Fruit fly (Drosophila melanogaster) whole organism, prepupa: ENCODE results near the gene NO66.
A peak's percentile ranks its signal among the peaks of the same experiment; 100 is the strongest.

Source experiments
- CG10631 ChIP-seq: fragments of 200-800 bp; sonication (Bioruptor generic); optimal IDR thresholded peaks from 2 replicates; lab custom pipeline; 2016; ENCODE audit warnings: missing biosample characterization, missing genetic modification characterization
- CG10669 ChIP-seq: fragments of 200-800 bp; sonication (Bioruptor generic); optimal IDR thresholded peaks from 3 replicates; lab custom pipeline; 2018; ENCODE audit warnings: missing biosample characterization, mild to moderate bottlenecking, missing genetic modification characterization, moderate library complexity
- CG11294 ChIP-seq: fragments of 200-800 bp; sonication (Bioruptor generic); IDR thresholded peaks from 2 replicates; pipeline ENCODE4 v1.3.6; 2022; ENCODE audit warnings: missing biosample characterization, missing genetic modification characterization
- CG11762 ChIP-seq: fragments of 200-800 bp; sonication (Bioruptor generic); optimal IDR thresholded peaks from 3 replicates; lab custom pipeline; 2016; ENCODE audit warnings: missing biosample characterization, missing genetic modification characterization; ENCODE audit not compliant: insufficient read depth
- CG11902 ChIP-seq: fragments of 200-800 bp; sonication (Bioruptor generic); optimal IDR thresholded peaks from 3 replicates; lab custom pipeline; 2016; ENCODE audit warnings: missing biosample characterization, missing genetic modification characterization
- CG15336 ChIP-seq: fragments of 200-800 bp; sonication (Bioruptor generic); IDR thresholded peaks from 2 replicates; pipeline ENCODE4 v1.3.6; 2022; ENCODE audit warnings: missing biosample characterization, missing genetic modification characterization
- CG1621 ChIP-seq: fragments of 200-800 bp; sonication (Bioruptor generic); optimal IDR thresholded peaks from 3 replicates; lab custom pipeline; 2018; ENCODE audit warnings: missing biosample characterization, mild to moderate bottlenecking, missing genetic modification characterization
- CG16779 ChIP-seq: fragments of 200-800 bp; sonication (Bioruptor generic); optimal IDR thresholded peaks from 3 replicates; lab custom pipeline; 2017; ENCODE audit warnings: missing biosample characterization, mild to moderate bottlenecking, missing genetic modification characterization
- CG3032 ChIP-seq: fragments of 200-800 bp; optimal IDR thresholded peaks from 2 replicates; lab custom pipeline; 2019; ENCODE audit warnings: missing biosample characterization, mild to moderate bottlenecking, missing genetic modification characterization, moderate library complexity
- CG31627 ChIP-seq: fragments of 200-800 bp; sonication (Bioruptor generic); optimal IDR thresholded peaks from 3 replicates; lab custom pipeline; 2016; ENCODE audit warnings: missing biosample characterization, missing genetic modification characterization
- CG34406 ChIP-seq: fragments of 200-800 bp; sonication (Bioruptor generic); optimal IDR thresholded peaks from 3 replicates; lab custom pipeline; 2016; ENCODE audit warnings: missing biosample characterization, missing genetic modification characterization
- CG6163 ChIP-seq: fragments of 200-800 bp; sonication (Bioruptor generic); IDR thresholded peaks from 3 replicates; pipeline ENCODE4 v1.3.6; 2022; ENCODE audit warnings: missing biosample characterization, missing genetic modification characterization
- CG6276 ChIP-seq: fragments of 200-800 bp; sonication (Bioruptor generic); optimal IDR thresholded peaks from 2 replicates; lab custom pipeline; 2017; ENCODE audit warnings: missing biosample characterization, mild to moderate bottlenecking, missing genetic modification characterization
- CG6792 ChIP-seq: fragments of 200-800 bp; sonication (Bioruptor generic); optimal IDR thresholded peaks from 3 replicates; lab custom pipeline; 2016; ENCODE audit warnings: missing biosample characterization, missing genetic modification characterization
- CG6808 ChIP-seq: fragments of 200-800 bp; sonication (Bioruptor generic); optimal IDR thresholded peaks from 3 replicates; lab custom pipeline; 2017; ENCODE audit warnings: missing biosample characterization, missing genetic modification characterization, mild to moderate bottlenecking, moderate library complexity, missing genetic modification reagents
- CG6854 ChIP-seq: fragments of 200-800 bp; sonication (Bioruptor generic); optimal IDR thresholded peaks from 2 replicates; lab custom pipeline; 2017; ENCODE audit warnings: missing biosample characterization, mild to moderate bottlenecking, missing genetic modification characterization
- CG7368 ChIP-seq: fragments of 200-800 bp; sonication (Bioruptor generic); optimal IDR thresholded peaks from 3 replicates; lab custom pipeline; 2016; ENCODE audit warnings: missing biosample characterization, missing genetic modification characterization
- CG8119 ChIP-seq: fragments of 200-800 bp; sonication (Bioruptor generic); IDR thresholded peaks from 3 replicates; pipeline ENCODE4 v1.3.6; 2022; ENCODE audit warnings: missing biosample characterization, missing genetic modification characterization
- CG8319 ChIP-seq: fragments of 200-800 bp; sonication (Bioruptor generic); optimal IDR thresholded peaks from 3 replicates; lab custom pipeline; 2016; ENCODE audit warnings: missing biosample characterization, missing genetic modification characterization
- CG8632 ChIP-seq: fragments of 200-800 bp; sonication (Bioruptor generic); optimal IDR thresholded peaks from 3 replicates; lab custom pipeline; 2016; ENCODE audit warnings: missing biosample characterization, missing genetic modification characterization
- CG9139 ChIP-seq: fragments of 200-800 bp; sonication (Bioruptor generic); optimal IDR thresholded peaks from 3 replicates; lab custom pipeline; 2017; ENCODE audit warnings: missing biosample characterization, mild to moderate bottlenecking, missing genetic modification characterization
- Eip75B ChIP-seq: fragments of 200-800 bp; sonication (Bioruptor generic); optimal IDR thresholded peaks from 3 replicates; lab custom pipeline; 2016; ENCODE audit warnings: missing biosample characterization, missing genetic modification characterization
- Eip78C ChIP-seq: fragments of 200-800 bp; sonication (Bioruptor generic); peaks from one replicate; lab custom pipeline; 2016; ENCODE audit warnings: missing biosample characterization, missing genetic modification characterization
- Gug ChIP-seq: fragments of 200-800 bp; sonication (Bioruptor generic); IDR thresholded peaks from 2 replicates; pipeline ENCODE4 v1.3.6; 2022; ENCODE audit warnings: missing biosample characterization, missing genetic modification characterization
- Hr38 ChIP-seq: sonication (Bioruptor generic); optimal IDR thresholded peaks from 2 replicates; lab custom pipeline; 2016; ENCODE audit warnings: missing biosample characterization, missing genetic modification characterization
- Hr39 ChIP-seq: fragments of 200-800 bp; sonication (Bioruptor generic); optimal IDR thresholded peaks from 2 replicates; lab custom pipeline; 2016; ENCODE audit warnings: missing biosample characterization, missing genetic modification characterization
- Hr4 ChIP-seq: fragments of 200-800 bp; sonication (Bioruptor generic); optimal IDR thresholded peaks from 3 replicates; lab custom pipeline; 2016; ENCODE audit warnings: missing biosample characterization, missing genetic modification characterization
- Lpt ChIP-seq: fragments of 200-800 bp; sonication (Bioruptor generic); optimal IDR thresholded peaks from 3 replicates; lab custom pipeline; 2016; ENCODE audit warnings: missing biosample characterization, missing genetic modification characterization
- Met ChIP-seq: fragments of 200-800 bp; sonication (Bioruptor generic); optimal IDR thresholded peaks from 3 replicates; lab custom pipeline; 2016; ENCODE audit warnings: missing biosample characterization, missing genetic modification characterization
- OdsH ChIP-seq: fragments of 200-800 bp; sonication (Bioruptor generic); optimal IDR thresholded peaks from 3 replicates; lab custom pipeline; 2016; ENCODE audit warnings: missing biosample characterization, missing genetic modification characterization
- Sox102F ChIP-seq: fragments of 200-800 bp; sonication (Bioruptor generic); optimal IDR thresholded peaks from 2 replicates; lab custom pipeline; 2016; ENCODE audit warnings: missing biosample characterization, mild to moderate bottlenecking, missing genetic modification characterization
- Sox14 ChIP-seq: fragments of 200-800 bp; sonication (Bioruptor generic); optimal IDR thresholded peaks from 3 replicates; lab custom pipeline; 2016; ENCODE audit warnings: missing biosample characterization, missing genetic modification characterization
- Sox15 ChIP-seq: fragments of 200-800 bp; sonication (Bioruptor generic); optimal IDR thresholded peaks from 3 replicates; lab custom pipeline; 2016; ENCODE audit warnings: missing biosample characterization, missing genetic modification characterization
- achi ChIP-seq: fragments of 200-800 bp; sonication (Bioruptor generic); optimal IDR thresholded peaks from 3 replicates; lab custom pipeline; 2016; ENCODE audit warnings: missing biosample characterization, missing genetic modification characterization
- acj6 ChIP-seq: fragments of 200-800 bp; sonication (Bioruptor generic); optimal IDR thresholded peaks from 3 replicates; lab custom pipeline; 2016; ENCODE audit warnings: missing biosample characterization, missing genetic modification characterization
- cyc ChIP-seq: fragments of 200-800 bp; sonication (Bioruptor generic); optimal IDR thresholded peaks from 3 replicates; lab custom pipeline; 2016; ENCODE audit warnings: missing biosample characterization, missing genetic modification characterization
- eg ChIP-seq: fragments of 200-800 bp; sonication (Bioruptor generic); IDR thresholded peaks from 3 replicates; pipeline ENCODE4 v1.3.6; 2022; ENCODE audit warnings: missing biosample characterization, missing genetic modification characterization
- fd85E ChIP-seq: fragments of 200-800 bp; sonication (Bioruptor generic); optimal IDR thresholded peaks from 3 replicates; lab custom pipeline; 2016; ENCODE audit warnings: missing biosample characterization, missing genetic modification characterization
- lz ChIP-seq: fragments of 200-800 bp; sonication (Bioruptor generic); optimal IDR thresholded peaks from 3 replicates; lab custom pipeline; 2016; ENCODE audit warnings: missing biosample characterization, missing genetic modification characterization
- net ChIP-seq: fragments of 200-800 bp; sonication (Bioruptor generic); optimal IDR thresholded peaks from 3 replicates; lab custom pipeline; 2016; ENCODE audit warnings: missing biosample characterization, missing genetic modification characterization
- pdm3 ChIP-seq: fragments of 200-800 bp; sonication (Bioruptor generic); optimal IDR thresholded peaks from 3 replicates; lab custom pipeline; 2016; ENCODE audit warnings: missing biosample characterization, missing genetic modification characterization
- salr ChIP-seq, 2 experiments: fragments of 200-800 bp; sonication (Bioruptor generic); optimal IDR thresholded peaks; 3 replicates each; lab custom pipeline; 2016 to 2018; ENCODE audit warnings: missing biosample characterization in 2 of 2, missing genetic modification characterization in 2 of 2, mild to moderate bottlenecking in 1 of 2
- spab ChIP-seq: fragments of 200-800 bp; sonication (Bioruptor generic); optimal IDR thresholded peaks from 2 replicates; lab custom pipeline; 2017; ENCODE audit warnings: missing biosample characterization, mild to moderate bottlenecking, missing genetic modification characterization, missing genetic modification reagents
- ss ChIP-seq, 2 experiments: fragments of 200-800 bp; sonication (Bioruptor generic); optimal IDR thresholded peaks; 2 replicates in 1 of 2; 3 replicates in 1 of 2; lab custom pipeline; 2017 to 2018; ENCODE audit warnings: mild to moderate bottlenecking in 2 of 2, missing biosample characterization in 2 of 2, missing genetic modification characterization in 2 of 2, moderate library complexity in 1 of 2
- svp ChIP-seq: fragments of 200-800 bp; sonication (Bioruptor generic); peaks from one replicate; lab custom pipeline; 2016; ENCODE audit warnings: missing biosample characterization, missing genetic modification characterization
- topi ChIP-seq: fragments of 200-800 bp; sonication (Bioruptor generic); optimal IDR thresholded peaks from 3 replicates; lab custom pipeline; 2016; ENCODE audit warnings: missing biosample characterization, missing genetic modification characterization

The NO66 gene

dm6 chrX:4322234-4323210 is 3.3 kb downstream of the NO66 start, which contains the start of gene norpA (continued):
- TF ChIP-seq CG6808 (GFP tag; lab: Kevin White, UChicago) (peak; percentile 32), CG3032 (tag; lab: Kevin White, UChicago) (no peak), CG1621 (tag; lab: Kevin White, UChicago) (peak; percentile 0), Met (GFP tag; lab: Kevin White, UChicago) (peak; percentile 71), ss (GFP tag; optimal IDR thresholded peaks at IDR 0.05; lab: Kevin White, UChicago) (peak; percentile 58 to 68), Gug (GFP tag; lab: Robert Waterston, UW) (no peak), CG10669 (GFP tag; lab: Kevin White, UChicago) (peak; percentile 19), CG8119 (GFP tag; lab: Robert Waterston, UW) (peak; percentile 73), CG6854 (GFP tag; lab: Kevin White, UChicago) (no peak), Sox14 (GFP tag; lab: Kevin White, UChicago) (peak; percentile 37)

dm6 chrX:4323911-4324368 is 4.7 kb downstream of the NO66 start:
- peak; percentile 76; the same call in 2 of the 3 replicates for TF ChIP-seq CG6163 (GFP tag; lab: Robert Waterston, UW)
- TF ChIP-seq acj6 (GFP tag; lab: Kevin White, UChicago), result peak; percentile 77
- TF ChIP-seq Sox15 (GFP tag; lab: Kevin White, UChicago), result peak; percentile 73
- TF ChIP-seq salr (GFP tag; optimal IDR thresholded peaks at IDR 0.05; lab: Kevin White, UChicago), result peak in 1 of 2 experiments; percentile 81
- TF ChIP-seq CG6854 (GFP tag; lab: Kevin White, UChicago), result peak; percentile 13
- TF ChIP-seq Sox14 (GFP tag; lab: Kevin White, UChicago), result peak; percentile 71
- no peak for TF ChIP-seq CG16779 (tag; lab: Kevin White, UChicago)
- TF ChIP-seq Gug (GFP tag; lab: Robert Waterston, UW), result peak; percentile 61
- peak; percentile 49 for TF ChIP-seq CG11762
- TF ChIP-seq Hr4 (GFP tag; lab: Kevin White, UChicago), result peak; percentile 79
- TF ChIP-seq Eip78C, result peak; percentile 93
- no peak for TF ChIP-seq fd85E (GFP tag; lab: Kevin White, UChicago)
- TF ChIP-seq CG6792 (GFP tag; lab: Kevin White, UChicago), result peak; percentile 68
- TF ChIP-seq CG11294 (GFP tag; lab: Robert Waterston, UW), result peak; percentile 46; the same call in 1 of the 2 replicates
- peak; percentile 79 for TF ChIP-seq CG15336 (GFP tag; lab: Robert Waterston, UW)
- TF ChIP-seq CG31627 (GFP tag; lab: Kevin White, UChicago), result peak; percentile 85
- peak; percentile 79 for TF ChIP-seq CG8119 (GFP tag; lab: Robert Waterston, UW)
- peak; percentile 49 for TF ChIP-seq CG6808 (GFP tag; lab: Kevin White, UChicago)
- peak; percentile 27 for TF ChIP-seq CG7368 (GFP tag; lab: Kevin White, UChicago)
- TF ChIP-seq CG1621 (tag; lab: Kevin White, UChicago), result peak; percentile 6
- TF ChIP-seq CG6276, result peak; percentile 63
- TF ChIP-seq CG8632 (GFP tag; lab: Kevin White, UChicago), result peak; percentile 60
- peak; percentile 52 for TF ChIP-seq CG11902 (GFP tag; lab: Kevin White, UChicago)
- peak; percentile 75 for TF ChIP-seq pdm3 (GFP tag; lab: Kevin White, UChicago)
- peak; percentile 73 for TF ChIP-seq net (GFP tag; lab: Kevin White, UChicago)
- peak; percentile 91 for TF ChIP-seq svp (GFP tag; lab: Kevin White, UChicago)
- peak; percentile 34 for TF ChIP-seq spab (GFP tag; lab: Kevin White, UChicago)
- peak; percentile 88 for TF ChIP-seq topi (GFP tag; lab: Kevin White, UChicago)
- no peak for TF ChIP-seq Hr38 (GFP tag; lab: Kevin White, UChicago)
- TF ChIP-seq CG9139, result no peak
- TF ChIP-seq Met (GFP tag; lab: Kevin White, UChicago), result peak; percentile 77
- TF ChIP-seq Sox102F (GFP tag; lab: Kevin White, UChicago), result peak; percentile 62
- TF ChIP-seq CG34406 (GFP tag; lab: Kevin White, UChicago), result peak; percentile 81
- peak; percentile 75 for TF ChIP-seq Hr39 (GFP tag; lab: Kevin White, UChicago)
- TF ChIP-seq Lpt (GFP tag; lab: Kevin White, UChicago), result peak; percentile 40
- TF ChIP-seq eg (GFP tag; lab: Robert Waterston, UW), result peak; percentile 84
- peak; percentile 71 for TF ChIP-seq CG10631 (GFP tag; lab: Kevin White, UChicago)
- peak; percentile 37 for TF ChIP-seq CG8319 (GFP tag; lab: Kevin White, UChicago)
- peak; percentile 71 for TF ChIP-seq achi
- peak; percentile 77 for TF ChIP-seq OdsH (GFP tag; lab: Kevin White, UChicago)
- peak; percentile 70 for TF ChIP-seq Eip75B (GFP tag; lab: Kevin White, UChicago)
- peak; percentile 86 for TF ChIP-seq lz (GFP tag; lab: Kevin White, UChicago)
- TF ChIP-seq cyc, result peak; percentile 77
